Worm (Caenorhabditis elegans): Measurements from ENCODE around the gene ttr-23.

The ttr-23 gene

DNA sequence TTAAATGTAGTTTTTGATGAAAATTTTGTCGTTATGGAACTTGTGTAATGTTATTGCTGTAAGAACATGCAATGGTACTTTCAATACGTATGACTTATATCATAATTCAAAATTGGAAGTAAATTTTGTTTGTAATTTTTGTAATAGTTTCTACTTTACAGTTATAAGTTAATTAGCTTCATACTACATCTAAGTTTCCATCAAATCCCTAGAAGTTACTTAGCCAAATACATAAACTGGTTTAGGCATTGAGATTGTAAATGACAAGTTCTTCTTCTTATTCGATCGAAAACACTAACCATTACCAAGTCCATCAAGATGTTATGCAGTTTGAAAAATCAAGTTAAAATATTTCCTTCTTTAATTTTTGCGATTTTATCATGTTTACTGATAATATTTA, 39.9 kb downstream of the ttr-23 start, which contains the start of gene F32G8.2:
Gene F32G8.2 (plus strand): TSS at position 301 of the 400 bp plus-strand sequence.
- TF ChIP-seq B0310.2 (tag; optimal IDR thresholded peaks at IDR 0.05) (no peak), ama-1 (optimal IDR thresholded peaks at IDR 0.05) (no peak), scrt-1 (GFP tag; IDR thresholded peaks at IDR 0.05) (no peak), tbx-37 (GFP tag; conservative IDR thresholded peaks at IDR 0.05) (no peak), F13C5.2 (tag; optimal IDR thresholded peaks at IDR 0.05) (no peak), hnd-1 (tag; optimal IDR thresholded peaks at IDR 0.05) (no peak), tbx-11 (GFP tag; IDR thresholded peaks at IDR 0.05) (no peak), aly-1 (tag; optimal IDR thresholded peaks at IDR 0.05) (no peak), ceh-36 (tag; optimal IDR thresholded peaks at IDR 0.05) (no peak)

DNA sequence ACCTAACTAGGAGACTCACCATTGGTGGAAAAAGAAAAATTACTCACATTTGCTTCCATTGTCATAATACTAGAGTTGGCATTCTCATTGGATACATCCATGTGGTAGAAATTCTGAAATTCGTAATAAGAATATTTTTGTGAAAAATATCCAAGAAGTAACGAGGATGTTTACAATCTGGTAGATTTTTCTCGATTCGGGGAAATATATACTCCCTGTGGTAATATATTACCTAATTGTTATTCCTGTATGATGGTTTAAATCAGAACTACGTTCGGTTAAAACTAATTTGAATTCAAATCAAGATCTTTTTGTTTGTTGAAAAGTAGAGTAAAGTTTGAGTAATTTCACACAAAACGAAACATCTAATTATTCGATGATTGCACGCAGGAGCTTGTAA, 40.7 kb downstream of the ttr-23 start, which contains the start of gene srd-34:
Gene srd-34 (minus strand): TSS at position 101 of the 400 bp plus-strand sequence.
- no peak for TF ChIP-seq hmg-4 (GFP tag; optimal IDR thresholded peaks at IDR 0.05)
- no peak for TF ChIP-seq aly-1 (tag; optimal IDR thresholded peaks at IDR 0.05)
- no peak for TF ChIP-seq tbx-37 (GFP tag; conservative IDR thresholded peaks at IDR 0.05)
- TF ChIP-seq ets-7 (tag; optimal IDR thresholded peaks at IDR 0.05) = no peak
- TF ChIP-seq ceh-13 (GFP tag; optimal IDR thresholded peaks at IDR 0.05) = no peak
- no peak for TF ChIP-seq pes-1 (GFP tag; IDR thresholded peaks at IDR 0.05)
- no peak for TF ChIP-seq scrt-1 (GFP tag; IDR thresholded peaks at IDR 0.05)
- TF ChIP-seq tbx-11 (GFP tag; IDR thresholded peaks at IDR 0.05) = no peak
- TF ChIP-seq F13C5.2 (tag; optimal IDR thresholded peaks at IDR 0.05) = no peak
- TF ChIP-seq ceh-36 (tag; optimal IDR thresholded peaks at IDR 0.05) = no peak
- no peak for TF ChIP-seq ama-1 (optimal IDR thresholded peaks at IDR 0.05)
- TF ChIP-seq flt-1 (GFP tag; IDR thresholded peaks at IDR 0.05) = no peak
- no peak for TF ChIP-seq tra-4 (tag; optimal IDR thresholded peaks at IDR 0.05)
- TF ChIP-seq hmbx-1 (tag; optimal IDR thresholded peaks at IDR 0.05) = no peak
- no peak for TF ChIP-seq B0310.2 (tag; optimal IDR thresholded peaks at IDR 0.05)

DNA sequence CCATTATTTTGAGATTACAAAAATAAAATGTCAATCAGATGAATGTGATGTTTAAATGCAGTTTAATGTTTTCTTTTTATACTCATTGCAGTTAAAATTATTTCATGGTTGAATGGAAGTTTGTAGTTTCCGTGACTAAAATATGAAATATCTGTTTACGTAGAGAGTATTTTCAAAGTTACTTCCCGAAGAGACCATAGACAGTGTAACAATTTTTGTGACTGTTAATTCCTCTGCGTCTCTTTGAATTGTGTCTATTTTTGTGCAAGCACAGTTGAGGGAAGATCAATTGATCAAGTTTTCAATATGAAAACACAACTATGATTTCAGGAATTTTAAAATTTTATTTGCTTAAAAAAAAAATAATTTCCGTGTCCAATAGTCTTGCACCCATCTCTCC, 42.9 kb downstream of the ttr-23 start, which contains the start of gene F25D1.5:
Gene F25D1.5 (minus strand): TSS at position 35 of the 400 bp plus-strand sequence.
- TF ChIP-seq tra-4 (tag; optimal IDR thresholded peaks at IDR 0.05) = no peak
- TF ChIP-seq ceh-36 (tag; optimal IDR thresholded peaks at IDR 0.05) = no peak
- no peak for TF ChIP-seq ceh-13 (GFP tag; optimal IDR thresholded peaks at IDR 0.05)
- TF ChIP-seq tbx-11 (GFP tag; IDR thresholded peaks at IDR 0.05) = no peak
- no peak for TF ChIP-seq hnd-1 (tag; optimal IDR thresholded peaks at IDR 0.05)
- no peak for TF ChIP-seq B0310.2 (tag; optimal IDR thresholded peaks at IDR 0.05)

DNA sequence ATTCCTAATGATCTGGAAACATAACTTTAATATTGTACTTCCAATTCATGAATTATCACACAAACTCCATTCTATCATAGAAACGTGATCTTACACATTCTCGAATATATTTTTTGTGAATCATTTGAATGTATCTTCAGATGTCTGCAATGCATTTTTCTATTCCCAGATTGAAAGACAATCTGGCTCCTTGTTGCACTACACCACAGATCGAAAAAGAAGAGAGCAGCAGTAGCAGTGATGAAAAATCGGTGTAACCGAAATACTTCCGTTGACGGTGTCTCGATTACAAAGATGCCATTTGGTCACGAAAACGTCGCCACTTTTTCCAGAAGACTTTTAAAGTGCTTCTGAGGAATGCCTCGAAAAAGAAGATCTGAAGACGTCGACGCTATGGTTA, 49.6 kb downstream of the ttr-23 start, which contains the start of gene degt-1:
Gene degt-1 (plus strand): TSS at position 301 of the 400 bp plus-strand sequence.
- TF ChIP-seq tra-4 (tag; optimal IDR thresholded peaks at IDR 0.05) (no peak), tbx-37 (GFP tag; conservative IDR thresholded peaks at IDR 0.05) (no peak)

DNA sequence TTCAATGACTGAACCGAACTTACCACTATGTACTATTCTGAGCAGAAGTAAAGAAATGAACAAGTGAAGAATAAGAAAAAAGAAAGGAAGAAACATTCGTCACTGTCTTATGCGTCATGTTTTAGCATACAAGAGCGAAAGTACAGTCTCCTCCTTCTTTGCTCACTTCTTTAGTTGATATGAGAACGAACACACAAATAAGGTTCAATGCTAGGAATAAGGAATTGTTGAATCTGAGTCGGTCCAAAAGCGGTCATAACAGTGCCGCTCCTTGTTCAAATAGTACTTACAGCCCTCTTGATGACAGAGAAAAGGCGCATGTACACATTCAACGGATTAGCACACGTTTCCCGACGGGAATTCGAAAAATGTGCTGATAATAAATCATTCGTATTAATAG, 50.5 kb downstream of the ttr-23 start, which contains the start of gene F25D1.8:
Gene F25D1.8 (plus strand): TSS at position 301 of the 400 bp plus-strand sequence.
- TF ChIP-seq hmbx-1 (tag; optimal IDR thresholded peaks at IDR 0.05) (no peak), flt-1 (GFP tag; IDR thresholded peaks at IDR 0.05) (no peak), tbx-37 (GFP tag; conservative IDR thresholded peaks at IDR 0.05) (no peak), ceh-13 (GFP tag; optimal IDR thresholded peaks at IDR 0.05) (no peak), hmg-4 (GFP tag; optimal IDR thresholded peaks at IDR 0.05) (no peak), scrt-1 (GFP tag; IDR thresholded peaks at IDR 0.05) (no peak), sea-1 (GFP tag; conservative IDR thresholded peaks at IDR 0.05) (no peak), tra-4 (tag; optimal IDR thresholded peaks at IDR 0.05) (no peak), ets-7 (tag; optimal IDR thresholded peaks at IDR 0.05) (no peak), pes-1 (GFP tag; IDR thresholded peaks at IDR 0.05) (no peak), tbx-11 (GFP tag; IDR thresholded peaks at IDR 0.05) (no peak), aly-1 (tag; optimal IDR thresholded peaks at IDR 0.05) (no peak), hnd-1 (tag; optimal IDR thresholded peaks at IDR 0.05) (no peak), B0310.2 (tag; optimal IDR thresholded peaks at IDR 0.05) (no peak), F13C5.2 (tag; optimal IDR thresholded peaks at IDR 0.05) (no peak), ama-1 (optimal IDR thresholded peaks at IDR 0.05) (no peak), ceh-36 (tag; optimal IDR thresholded peaks at IDR 0.05) (no peak)
